Fruit fly (Drosophila melanogaster) whole organism, adult: ENCODE results near the gene Edg84A.

ENCODE experiments used
- CG1620 ChIP-seq: fragments of 200-800 bp; sonication (Bioruptor generic); optimal IDR thresholded peaks from 2 replicates; lab custom pipeline; 2016; ENCODE audit warnings: missing biosample characterization, missing genetic modification characterization
- CG33017 ChIP-seq: fragments of 200-800 bp; sonication (Bioruptor generic); optimal IDR thresholded peaks from 2 replicates; lab custom pipeline; 2018; ENCODE audit warnings: missing biosample characterization, mild to moderate bottlenecking, missing genetic modification characterization, moderate library complexity
- CG5204 ChIP-seq: fragments of 200-800 bp; sonication (Bioruptor generic); optimal IDR thresholded peaks from 2 replicates; lab custom pipeline; 2016; ENCODE audit warnings: missing biosample characterization, missing genetic modification characterization
- CG7045 ChIP-seq: fragments of 200-800 bp; sonication (Bioruptor generic); optimal IDR thresholded peaks from 2 replicates; lab custom pipeline; 2017; ENCODE audit warnings: missing biosample characterization, mild to moderate bottlenecking, missing genetic modification characterization
- CG7101 ChIP-seq: fragments of 200-800 bp; sonication (Bioruptor generic); optimal IDR thresholded peaks from 2 replicates; lab custom pipeline; 2018; ENCODE audit warnings: missing biosample characterization, mild to moderate bottlenecking, missing genetic modification characterization, moderate library complexity
- Clk ChIP-seq: fragments of 200-800 bp; sonication (Bioruptor generic); optimal IDR thresholded peaks from 2 replicates; lab custom pipeline; 2017; ENCODE audit warnings: missing biosample characterization, missing genetic modification characterization
- Hr96 ChIP-seq: fragments of 200-800 bp; sonication (Bioruptor generic); optimal IDR thresholded peaks from 2 replicates; lab custom pipeline; 2016; ENCODE audit warnings: missing biosample characterization, missing genetic modification characterization
- bab1 ChIP-seq: fragments of 200-800 bp; sonication (Bioruptor generic); optimal IDR thresholded peaks from 3 replicates; lab custom pipeline; 2019; ENCODE audit warnings: missing biosample characterization, mild to moderate bottlenecking, missing genetic modification characterization, moderate library complexity
- kay ChIP-seq: fragments of 200-800 bp; sonication (Bioruptor generic); peaks from one replicate; lab custom pipeline; 2016; ENCODE audit warnings: missing biosample characterization, missing genetic modification characterization, borderline replicate concordance
- ovo ChIP-seq: fragments of 200-800 bp; sonication (Bioruptor generic); optimal IDR thresholded peaks from 2 replicates; lab custom pipeline; 2016; ENCODE audit warnings: missing biosample characterization, missing genetic modification characterization

DNA sequence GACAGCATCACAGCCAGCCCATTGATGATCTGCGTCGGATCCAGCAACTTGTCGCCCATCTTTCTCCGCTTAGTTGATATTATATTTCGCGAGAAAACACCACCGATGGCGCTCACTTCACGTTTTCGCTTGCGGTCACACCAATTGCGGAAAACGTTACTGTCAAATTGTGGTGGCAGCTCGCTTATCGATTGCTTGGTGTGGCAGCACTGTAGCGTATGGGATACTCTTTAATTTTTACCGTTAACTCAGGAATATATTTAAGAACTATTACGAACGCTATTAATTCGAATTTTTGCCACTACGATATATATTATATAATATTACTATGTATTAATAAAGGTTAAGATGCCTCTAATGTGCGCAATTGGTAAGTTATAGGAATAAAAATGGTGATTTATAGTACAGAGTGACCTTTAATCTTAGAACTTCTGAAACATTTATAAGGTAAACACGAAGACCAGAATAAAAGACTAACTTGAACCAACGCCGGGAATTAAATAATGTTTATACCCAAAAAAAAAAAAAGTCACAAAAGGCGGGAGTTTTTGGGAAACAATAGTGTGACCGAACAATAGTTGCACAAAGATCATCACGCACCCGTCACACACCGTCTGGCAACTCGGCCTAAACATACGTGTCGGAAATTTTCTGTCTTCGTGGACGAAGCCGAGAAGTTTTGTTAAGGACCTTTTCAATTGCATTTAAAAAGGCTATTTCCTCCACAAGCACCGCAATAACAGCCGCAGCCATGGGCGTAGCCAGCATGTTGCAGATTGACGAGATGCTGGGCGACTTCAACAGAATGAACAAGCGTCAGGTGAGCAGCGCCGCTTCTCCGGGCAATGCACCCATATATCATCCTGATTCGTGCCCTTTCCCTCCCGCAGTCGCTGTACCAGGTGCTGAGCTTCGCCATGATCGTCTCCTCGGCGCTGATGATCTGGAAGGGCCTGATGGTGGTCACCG is 26.7 kb upstream of the Edg84A start, which contains the start of the genes CG1307 and twr:
- no peak for TF ChIP-seq CG7045 (GFP tag; lab: Kevin White, UChicago)
- no peak for TF ChIP-seq bab1 (GFP tag; lab: Kevin White, UChicago)
- TF ChIP-seq CG1620 (GFP tag; lab: Kevin White, UChicago), result no peak
- TF ChIP-seq Clk (GFP tag; lab: Kevin White, UChicago), result no peak
- no peak for TF ChIP-seq kay
- no peak for TF ChIP-seq CG7101 (tag; lab: Kevin White, UChicago)
- no peak for TF ChIP-seq CG33017
- TF ChIP-seq Hr96, result no peak
- peak; percentile 8 for TF ChIP-seq CG5204 (GFP tag; lab: Kevin White, UChicago)
- peak; percentile 78 for TF ChIP-seq ovo
